Worm (Caenorhabditis elegans) whole organism, L4 larva: Measurements from ENCODE around the gene ZK643.5.

ENCODE experiments used
- D1046.2 ChIP-seq: fragments of 200-800 bp; sonication (Bioruptor generic); IDR thresholded peaks from 2 replicates; pipeline ENCODE4 v1.3.6; 2022; ENCODE audit warnings: missing genetic modification characterization, missing compliant biosample characterization
- F10B5.3 ChIP-seq: sonication (generic microtip); optimal IDR thresholded peaks from 2 replicates; lab custom pipeline; 2016; ENCODE audit warnings: mild to moderate bottlenecking, missing genetic modification characterization, missing compliant biosample characterization
- F26F4.8 ChIP-seq: fragments of 200-800 bp; sonication (Bioruptor generic); conservative IDR thresholded peaks from 2 replicates; pipeline ENCODE4 v1.3.6; 2022; ENCODE audit warnings: missing genetic modification characterization, missing compliant biosample characterization
- F44E2.7 ChIP-seq: fragments of 200-800 bp; sonication (Bioruptor generic); IDR thresholded peaks from 2 replicates; pipeline ENCODE4 v2.1.2; 2022; ENCODE audit warnings: missing genetic modification characterization, missing compliant biosample characterization
- R02D3.7 ChIP-seq: fragments of 150-350 bp; sonication (generic microtip); optimal IDR thresholded peaks from 3 replicates; lab custom pipeline; 2014; ENCODE audit warnings: missing biosample characterization, missing genetic modification characterization
- T20F7.1 ChIP-seq: fragments of 200-800 bp; sonication (Bioruptor generic); optimal IDR thresholded peaks from 2 replicates; lab custom pipeline; 2018; ENCODE audit warnings: mild to moderate bottlenecking, missing genetic modification characterization, missing compliant biosample characterization
- T26A8.4 ChIP-seq: fragments of 200-800 bp; sonication (Bioruptor generic); IDR thresholded peaks from 2 replicates; pipeline ENCODE4 v1.3.6; 2022; ENCODE audit warnings: missing genetic modification characterization, missing compliant biosample characterization
- Y75B8A.6 ChIP-seq: fragments of 200-800 bp; sonication (Bioruptor generic); IDR thresholded peaks from 2 replicates; pipeline ENCODE4 v1.3.6; 2022; ENCODE audit warnings: missing genetic modification reagents, missing genetic modification characterization, missing compliant biosample characterization
- ZK337.2 ChIP-seq: fragments of 200-800 bp; sonication (Bioruptor generic); IDR thresholded peaks from 2 replicates; pipeline ENCODE4 v1.3.6; 2022; ENCODE audit warnings: missing genetic modification reagents, missing genetic modification characterization, missing compliant biosample characterization
- ZK546.5 ChIP-seq, 2 experiments: sonication (generic microtip); optimal IDR thresholded peaks; 2 replicates each; lab custom pipeline; 2017; ENCODE audit warnings: missing biosample characterization in 2 of 2, missing genetic modification characterization in 2 of 2
- aha-1 ChIP-seq: fragments of 150-350 bp; peaks from one replicate; lab custom pipeline; 2014; ENCODE audit warnings: missing biosample characterization, missing genetic modification characterization
- aly-2 ChIP-seq: sonication (generic microtip); optimal IDR thresholded peaks from 2 replicates; lab custom pipeline; 2018; ENCODE audit warnings: missing biosample characterization, missing genetic modification characterization
- ceh-28 ChIP-seq: fragments of 150-350 bp; optimal IDR thresholded peaks from 2 replicates; lab custom pipeline; 2014; ENCODE audit warnings: missing biosample characterization, missing genetic modification reagents, missing genetic modification characterization
- ctbp-1 ChIP-seq: fragments of 200-800 bp; sonication (Bioruptor generic); IDR thresholded peaks from 2 replicates; pipeline ENCODE4 v1.3.6; 2022; ENCODE audit warnings: missing genetic modification reagents, missing genetic modification characterization, missing compliant biosample characterization
- daf-16 ChIP-seq, 3 experiments: sonication (generic microtip); optimal IDR thresholded peaks; 2 replicates each; lab custom pipeline; 2016 to 2017; ENCODE audit warnings: missing genetic modification characterization in 3 of 3, missing genetic modification reagents in 3 of 3, mild to moderate bottlenecking in 2 of 3, missing compliant biosample characterization in 2 of 3, missing biosample characterization in 1 of 3, moderate library complexity in 1 of 3
- daf-19 ChIP-seq: fragments of 200-800 bp; sonication (Bioruptor generic); conservative IDR thresholded peaks from 2 replicates; pipeline ENCODE4 v1.3.6; 2022; ENCODE audit warnings: missing genetic modification characterization, missing compliant biosample characterization
- dmd-6 ChIP-seq: fragments of 200-800 bp; sonication (Bioruptor generic); IDR thresholded peaks from 2 replicates; pipeline ENCODE4 v1.3.6; 2022; ENCODE audit warnings: missing genetic modification reagents, missing genetic modification characterization, missing compliant biosample characterization
- dpl-1 ChIP-seq: fragments of 150-350 bp; optimal IDR thresholded peaks from 2 replicates; lab custom pipeline; 2014; ENCODE audit warnings: missing biosample characterization, missing genetic modification reagents, missing genetic modification characterization
- duxl-1 ChIP-seq: sonication (generic microtip); optimal IDR thresholded peaks from 2 replicates; lab custom pipeline; 2016; ENCODE audit warnings: mild to moderate bottlenecking, missing genetic modification characterization, moderate library complexity, missing compliant biosample characterization; ENCODE audit not compliant: poor library complexity
- hif-1 ChIP-seq, 2 experiments: sonication (generic microtip); optimal IDR thresholded peaks; 2 replicates each; lab custom pipeline; 2016 to 2017; ENCODE audit warnings: missing compliant biosample characterization in 2 of 2, missing genetic modification characterization in 2 of 2, missing genetic modification reagents in 2 of 2, missing genotype in 2 of 2, mild to moderate bottlenecking in 1 of 2
- lsy-2 ChIP-seq, 2 experiments: fragments of 150-350 bp in 1 of 2; sonication (generic microtip) in 1 of 2; optimal IDR thresholded peaks; 2 replicates each; lab custom pipeline; 2014 to 2017; ENCODE audit warnings: missing biosample characterization in 2 of 2, missing genetic modification characterization in 2 of 2
- madf-5 ChIP-seq, 2 experiments: fragments of 200-800 bp; sonication (Bioruptor generic); IDR thresholded peaks; 2 replicates each; pipeline ENCODE4 v1.3.6; 2022; ENCODE audit warnings: missing compliant biosample characterization in 2 of 2, missing genetic modification characterization in 2 of 2
- madf-9 ChIP-seq: fragments of 200-800 bp; sonication (Bioruptor generic); conservative IDR thresholded peaks from 2 replicates; pipeline ENCODE4 v1.3.6; 2022; ENCODE audit warnings: missing genetic modification reagents, missing genetic modification characterization, missing compliant biosample characterization
- mdl-1 ChIP-seq, 2 experiments: fragments of 150-350 bp in 1 of 2; sonication (generic microtip) in 1 of 2; optimal IDR thresholded peaks; 2 replicates each; lab custom pipeline; 2014 to 2017; ENCODE audit warnings: missing biosample characterization in 2 of 2, missing genetic modification characterization in 2 of 2
- mxl-2 ChIP-seq: fragments of 200-800 bp; sonication (Bioruptor generic); conservative IDR thresholded peaks from 2 replicates; pipeline ENCODE4 v1.3.6; 2022; ENCODE audit warnings: missing genetic modification reagents, missing genetic modification characterization, missing compliant biosample characterization
- mxl-3 ChIP-seq: fragments of 200-800 bp; sonication (Bioruptor generic); optimal IDR thresholded peaks from 2 replicates; lab custom pipeline; 2018; ENCODE audit warnings: mild to moderate bottlenecking, missing genetic modification characterization, missing compliant biosample characterization
- nhr-10 ChIP-seq: fragments of 150-350 bp; optimal IDR thresholded peaks from 2 replicates; lab custom pipeline; 2014; ENCODE audit warnings: missing biosample characterization, missing genetic modification characterization
- nhr-102 ChIP-seq: sonication (generic microtip); optimal IDR thresholded peaks from 2 replicates; lab custom pipeline; 2016; ENCODE audit warnings: mild to moderate bottlenecking, missing genetic modification characterization, moderate library complexity, missing compliant biosample characterization
- nhr-76 ChIP-seq: fragments of 150-350 bp; optimal IDR thresholded peaks from 2 replicates; lab custom pipeline; 2014; ENCODE audit warnings: missing biosample characterization, missing genetic modification characterization
- nhr-77 ChIP-seq: fragments of 150-350 bp; optimal IDR thresholded peaks from 2 replicates; lab custom pipeline; 2014; ENCODE audit warnings: missing biosample characterization, missing genetic modification characterization
- pha-4 ChIP-seq, 2 experiments: fragments of 150-350 bp in 1 of 2; fragments of 200-800 bp in 1 of 2; sonication (Bioruptor generic) in 1 of 2; IDR thresholded peaks in 1 of 2; optimal IDR thresholded peaks in 1 of 2; 2 replicates each; pipeline versions ENCODE4 v1.3.6 to Lab custom; 2014 to 2022; ENCODE audit warnings: missing genetic modification characterization in 2 of 2, missing genetic modification reagents in 2 of 2, missing biosample characterization in 1 of 2, missing compliant biosample characterization in 1 of 2
- rbr-2 ChIP-seq: sonication (generic microtip); optimal IDR thresholded peaks from 2 replicates; lab custom pipeline; 2016; ENCODE audit warnings: missing genotype, missing genetic modification characterization, missing compliant biosample characterization
- saeg-2 ChIP-seq: fragments of 200-800 bp; sonication (Bioruptor generic); IDR thresholded peaks from 2 replicates; pipeline ENCODE4 v1.3.6; 2022; ENCODE audit warnings: missing genetic modification reagents, missing genetic modification characterization, missing compliant biosample characterization
- snpc-1.2 ChIP-seq: fragments of 200-800 bp; sonication (Bioruptor generic); IDR thresholded peaks from 2 replicates; pipeline ENCODE4 v1.3.6; 2022; ENCODE audit warnings: missing genetic modification reagents, missing genetic modification characterization, missing compliant biosample characterization
- spr-1 ChIP-seq: sonication (generic microtip); optimal IDR thresholded peaks from 2 replicates; lab custom pipeline; 2016; ENCODE audit warnings: mild to moderate bottlenecking, missing genetic modification characterization, missing compliant biosample characterization
- spr-3 ChIP-seq: fragments of 200-800 bp; sonication (Bioruptor generic); optimal IDR thresholded peaks from 2 replicates; lab custom pipeline; 2018; ENCODE audit warnings: mild to moderate bottlenecking, missing genetic modification characterization, missing compliant biosample characterization
- unc-130 ChIP-seq: sonication (generic microtip); optimal IDR thresholded peaks from 2 replicates; lab custom pipeline; 2016; ENCODE audit warnings: missing genetic modification reagents, missing genetic modification characterization, missing compliant biosample characterization
- unc-39 ChIP-seq: sonication (generic microtip); optimal IDR thresholded peaks from 2 replicates; lab custom pipeline; 2017; ENCODE audit warnings: missing biosample characterization, missing genetic modification characterization
- unc-62 ChIP-seq, 3 experiments: fragments of 150-350 bp in 1 of 3; sonication (generic microtip); optimal IDR thresholded peaks in 2 of 3; peaks in 1 of 3; 1 replicate in 1 of 3; 2 replicates in 2 of 3; lab custom pipeline; 2014 to 2017; ENCODE audit warnings: missing biosample characterization in 3 of 3, missing genetic modification characterization in 3 of 3, missing genetic modification reagents in 3 of 3, missing genotype in 1 of 3
- zfp-3 ChIP-seq: fragments of 200-800 bp; sonication (Bioruptor generic); conservative IDR thresholded peaks from 2 replicates; pipeline ENCODE4 v1.3.6; 2022; ENCODE audit warnings: missing genetic modification reagents, missing genetic modification characterization, missing compliant biosample characterization
- ztf-11 ChIP-seq: fragments of 150-350 bp; optimal IDR thresholded peaks from 2 replicates; lab custom pipeline; 2014; ENCODE audit warnings: missing biosample characterization, missing genetic modification characterization
- ztf-7 ChIP-seq: fragments of 150-350 bp; optimal IDR thresholded peaks from 2 replicates; lab custom pipeline; 2014; ENCODE audit warnings: missing biosample characterization, missing genetic modification characterization

ZK643.5 gene

ce11 chrIII:8937571-8937970, 18.4 kb downstream of the ZK643.5 start (continued):
- TF ChIP-seq mxl-2 (GFP tag; lab: Robert Waterston, UW) (0 out of 2 replicates have a peak, but pooled peaks have one; percentile 57), pha-4 (GFP tag; IDR thresholded peaks at IDR 0.05; lab: Robert Waterston, UW) (peak; percentile 82), pha-4 (tag; optimal IDR thresholded peaks at IDR 0.05; lab: Kevin White, UChicago) (no peak), F26F4.8 (GFP tag; lab: Robert Waterston, UW) (peak; percentile 71; the same call in 1 of the 2 replicates), rbr-2 (peak; percentile 88), dpl-1 (GFP tag; lab: Kevin White, UChicago) (no peak), zfp-3 (GFP tag; lab: Robert Waterston, UW) (peak; percentile 81), ztf-11 (tag; lab: Kevin White, UChicago) (no peak), duxl-1 (tag; lab: Kevin White, UChicago) (peak; percentile 72), aly-2 (no peak), ztf-7 (tag; lab: Kevin White, UChicago) (peak; percentile 46), unc-62 (GFP tag; optimal IDR thresholded peaks at IDR 0.05 in 1 of 2; lab: Kevin White, UChicago) (peak in 1 of 2 experiments; percentile 99), unc-62 (tag; optimal IDR thresholded peaks at IDR 0.05; lab: Kevin White, UChicago) (no peak), madf-9 (peak; percentile 65; the same call in 1 of the 2 replicates), mxl-3 (peak; percentile 75)
- TF ChIP-seq, all 104 proteins: peak for 58

DNA sequence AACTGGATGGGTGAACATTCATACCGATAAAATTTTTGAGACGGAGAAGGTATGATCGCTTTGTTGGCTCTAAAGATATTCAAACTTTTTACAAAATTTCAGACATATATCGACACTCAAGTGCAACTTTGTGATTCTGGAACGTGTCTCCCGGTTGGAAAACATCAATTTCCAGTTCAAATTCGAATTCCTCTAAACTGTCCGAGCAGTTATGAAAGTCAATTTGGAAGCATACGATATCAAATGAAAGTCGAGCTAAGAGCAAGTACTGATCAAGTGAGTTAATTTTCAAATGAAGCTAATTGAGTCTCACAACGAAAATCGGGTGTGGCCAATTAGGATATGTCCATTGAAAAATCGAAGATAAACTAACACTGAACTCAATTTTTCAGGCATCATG, 21.6 kb downstream of the ZK643.5 start:
- TF ChIP-seq nhr-10 (tag; lab: Kevin White, UChicago) (no peak), pha-4 (GFP tag; IDR thresholded peaks at IDR 0.05; lab: Robert Waterston, UW) (no peak), pha-4 (tag; optimal IDR thresholded peaks at IDR 0.05; lab: Kevin White, UChicago) (no peak), ZK546.5 (tag; optimal IDR thresholded peaks at IDR 0.05; lab: Kevin White, UChicago) (no peak), spr-3 (GFP tag; lab: Kevin White, UChicago) (no peak), lsy-2 (tag; optimal IDR thresholded peaks at IDR 0.05; lab: Kevin White, UChicago) (no peak), R02D3.7 (tag; lab: Kevin White, UChicago) (no peak), saeg-2 (GFP tag; lab: Robert Waterston, UW) (no peak), nhr-102 (no peak), madf-5 (GFP tag; IDR thresholded peaks at IDR 0.05; lab: Robert Waterston, UW) (no peak), snpc-1.2 (no peak), spr-1 (tag; lab: Kevin White, UChicago) (no peak), nhr-76 (tag; lab: Kevin White, UChicago) (no peak), daf-16 (GFP tag; optimal IDR thresholded peaks at IDR 0.05; lab: Kevin White, UChicago) (no peak), daf-16 (tag; optimal IDR thresholded peaks at IDR 0.05; lab: Kevin White, UChicago) (no peak), rbr-2 (no peak), T26A8.4 (GFP tag; lab: Robert Waterston, UW) (no peak)

- TF ChIP-seq F44E2.7 (no peak), unc-62 (GFP tag; optimal IDR thresholded peaks at IDR 0.05 in 1 of 2; lab: Kevin White, UChicago) (peak in 1 of 2 experiments; percentile 72), unc-62 (tag; optimal IDR thresholded peaks at IDR 0.05; lab: Kevin White, UChicago) (no peak)
Observed at ce11 chrIII:8933696-8934095, 22.3 kb downstream of the ZK643.5 start.

DNA sequence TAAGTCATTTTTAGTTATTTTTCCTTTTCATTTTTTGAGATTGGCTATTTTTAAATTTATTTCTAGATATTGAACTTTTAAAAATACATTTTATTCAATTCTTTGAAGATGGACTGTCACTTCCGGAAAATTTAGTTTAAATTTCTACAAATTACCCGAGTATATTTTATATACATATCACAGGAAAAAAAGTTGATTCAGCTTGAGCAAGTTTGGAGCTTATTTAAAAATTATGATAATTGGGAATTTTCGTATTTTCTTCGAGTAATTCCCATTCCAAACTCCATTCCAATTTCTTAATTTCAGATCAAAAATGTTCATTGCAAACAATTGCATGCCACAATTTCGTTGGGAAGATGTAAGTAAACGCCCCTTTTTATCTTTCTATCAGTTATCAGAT, 26.3 kb downstream of the ZK643.5 start, which contains the start of gene arrd-15:
Gene arrd-15 (plus strand): TSS at position 301 of the 400 bp plus-strand sequence.
- peak; percentile 51 for TF ChIP-seq aha-1 (tag; lab: Kevin White, UChicago)
- no peak for TF ChIP-seq daf-19
- TF ChIP-seq ctbp-1 (GFP tag; lab: Robert Waterston, UW), result no peak
- TF ChIP-seq ceh-28 (tag; lab: Kevin White, UChicago), result no peak
- TF ChIP-seq D1046.2 (GFP tag; lab: Robert Waterston, UW), result no peak

- no peak for TF ChIP-seq unc-62 (GFP tag; optimal IDR thresholded peaks at IDR 0.05 in 1 of 2; lab: Kevin White, UChicago)
- no peak for TF ChIP-seq unc-62 (tag; optimal IDR thresholded peaks at IDR 0.05; lab: Kevin White, UChicago)
- TF ChIP-seq nhr-77 (tag; lab: Kevin White, UChicago), result peak; percentile 23
- peak in 1 of 2 experiments; percentile 90 for TF ChIP-seq hif-1 (tag; optimal IDR thresholded peaks at IDR 0.05; lab: Kevin White, UChicago)
- peak; percentile 69 for TF ChIP-seq mxl-3
- no peak for TF ChIP-seq unc-39 (tag; lab: Kevin White, UChicago)
- TF ChIP-seq mdl-1 (tag; optimal IDR thresholded peaks at IDR 0.05; lab: Kevin White, UChicago), result peak in 1 of 2 experiments; percentile 72
- no peak for TF ChIP-seq ZK337.2 (GFP tag; lab: Robert Waterston, UW)
- no peak for TF ChIP-seq D1046.2 (GFP tag; lab: Robert Waterston, UW)
- no peak; the same call in none of the 2 replicates for TF ChIP-seq dmd-6 (GFP tag; lab: Robert Waterston, UW)
- TF ChIP-seq unc-130 (GFP tag; lab: Kevin White, UChicago), result no peak
- TF ChIP-seq snpc-1.2, result no peak
- TF ChIP-seq Y75B8A.6 (GFP tag; lab: Robert Waterston, UW), result no peak
- TF ChIP-seq T20F7.1, result no peak
- no peak for TF ChIP-seq F10B5.3 (tag; lab: Kevin White, UChicago)
- no peak for TF ChIP-seq duxl-1 (tag; lab: Kevin White, UChicago)
Observed at ce11 chrIII:8926512-8926911, 29.5 kb downstream of the ZK643.5 start.
